Fruit fly (Drosophila melanogaster) Kc167 (cell line): ENCODE results near the gene CG9288.

Experiments used
- Myc ChIP-seq: fragments of >200 bp; optimal IDR thresholded peaks from 2 replicates; lab custom pipeline; 2017; ENCODE audit warnings: missing external identifiers
- Sin3A ChIP-seq: fragments of >200 bp; optimal IDR thresholded peaks from 2 replicates; lab custom pipeline; 2018; ENCODE audit warnings: missing external identifiers
- h ChIP-seq: fragments of >200 bp; optimal IDR thresholded peaks from 3 replicates; lab custom pipeline; 2018; ENCODE audit warnings: missing external identifiers
- insv ChIP-seq: fragments of >200 bp; optimal IDR thresholded peaks from 3 replicates; lab custom pipeline; 2018; ENCODE audit warnings: missing external identifiers
- psq ChIP-seq: fragments of >200 bp; optimal IDR thresholded peaks from 2 replicates; lab custom pipeline; 2017; ENCODE audit warnings: missing external identifiers
- ttk ChIP-seq: sonication (Bioruptor generic); optimal IDR thresholded peaks from 2 replicates; lab custom pipeline; 2017; ENCODE audit warnings: missing external identifiers

Gene CG9288

DNA sequence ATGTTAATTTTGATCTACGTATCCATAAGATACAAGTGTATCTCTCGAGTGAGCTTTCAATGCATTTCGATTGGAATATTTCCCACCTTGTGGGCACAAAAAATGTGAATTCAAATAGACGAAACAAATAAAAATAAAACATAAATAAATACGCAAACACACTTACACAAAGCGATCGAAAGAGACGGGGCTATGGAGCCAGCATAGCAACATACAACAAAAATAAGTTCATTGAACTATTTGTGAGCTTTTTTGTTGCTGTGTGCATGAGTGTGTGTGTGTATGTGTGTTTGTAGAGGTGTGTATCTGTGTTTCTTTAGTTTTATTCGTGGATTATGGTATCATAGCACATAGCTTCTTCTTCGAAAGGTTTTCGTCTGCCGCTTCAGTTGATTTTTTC is 41.1 kb downstream of the CG9288 start:
- TF ChIP-seq insv (lab: Kevin White, UChicago) (no peak), Sin3A (lab: Kevin White, UChicago) (no peak), psq (lab: Kevin White, UChicago) (no peak), ttk (no peak), h (lab: Kevin White, UChicago) (no peak), Myc (no peak)

DNA sequence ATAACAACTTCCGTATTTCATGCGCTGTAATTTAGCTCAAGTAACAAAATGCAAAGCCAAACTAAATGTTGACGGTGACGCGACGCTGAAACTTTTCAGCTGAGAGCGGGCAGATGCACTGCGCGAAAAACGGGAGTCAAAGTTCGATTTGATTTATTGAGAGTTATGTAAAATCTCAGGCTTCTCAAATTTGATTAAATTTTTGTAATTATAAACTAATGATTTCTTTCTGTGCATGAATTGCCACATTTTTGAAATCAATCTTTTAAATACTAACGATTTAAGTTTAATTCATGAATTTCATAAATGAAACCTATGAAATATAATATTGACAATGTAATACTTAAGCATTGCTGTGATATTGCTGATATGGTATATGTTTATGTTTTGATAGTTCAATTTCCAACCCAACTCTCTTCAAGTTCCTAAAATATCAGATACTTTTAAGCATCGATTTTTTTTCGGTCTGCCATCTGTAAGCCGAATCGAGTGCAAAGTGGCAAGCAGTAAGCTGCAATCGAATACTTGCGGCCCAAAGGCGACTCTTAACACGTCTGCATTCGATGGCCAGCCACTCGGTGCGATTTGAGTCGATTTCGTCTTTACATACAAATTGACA is 43.3 kb downstream of the CG9288 start:
- no peak for TF ChIP-seq psq (lab: Kevin White, UChicago)
- TF ChIP-seq Sin3A (lab: Kevin White, UChicago): no peak
- TF ChIP-seq ttk: no peak
- TF ChIP-seq Myc: no peak
- no peak for TF ChIP-seq insv (lab: Kevin White, UChicago)
- no peak for TF ChIP-seq h (lab: Kevin White, UChicago)

DNA sequence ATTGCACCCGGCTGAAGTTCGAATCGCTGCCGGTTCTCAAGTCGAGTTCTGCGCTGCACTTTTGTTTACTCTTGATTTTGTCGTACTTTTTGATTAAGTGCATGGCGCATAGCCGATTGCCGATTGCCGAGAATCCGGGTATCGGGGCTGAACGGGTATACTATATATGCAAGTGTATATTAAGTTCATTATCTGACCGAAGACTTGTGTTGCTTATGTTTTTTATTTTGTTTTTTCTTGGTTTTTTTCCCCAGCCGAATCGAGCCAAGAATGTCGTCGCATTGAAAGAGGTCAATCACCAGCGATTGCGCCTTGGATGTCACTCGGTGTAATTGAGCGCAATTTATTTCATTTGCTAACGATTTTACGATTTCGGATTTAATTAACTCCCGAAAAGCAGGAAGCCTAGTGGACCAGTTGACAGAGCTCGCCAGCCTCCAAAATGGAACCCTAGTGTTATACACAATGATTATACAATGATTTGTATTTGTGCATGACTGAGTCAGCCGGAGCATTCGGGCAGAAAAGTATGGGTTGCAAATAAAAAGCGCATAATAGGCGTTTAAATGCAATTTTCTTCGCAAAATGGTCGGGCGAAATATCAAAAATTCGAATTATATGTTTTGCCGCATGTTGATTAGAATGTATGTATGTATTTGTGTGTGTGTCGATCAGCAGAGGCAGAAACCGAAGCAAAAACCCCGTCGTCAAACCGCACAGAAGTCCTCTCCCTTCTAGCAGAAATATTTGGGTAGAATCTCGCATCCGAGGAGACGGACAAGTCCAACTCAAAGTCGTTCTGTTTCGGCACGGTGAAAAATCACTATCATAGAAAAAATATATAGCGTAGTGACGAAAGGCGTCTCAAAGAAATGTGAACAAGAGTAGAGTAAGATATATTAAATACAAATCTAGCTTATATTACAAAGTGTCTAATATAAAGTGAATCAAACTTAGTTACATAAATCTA is 48.8 kb downstream of the CG9288 start, which contains the start of gene Mst87F:
Gene Mst87F, minus strand, starts transcription at position 56 of the 970 bp plus-strand sequence.
- TF ChIP-seq Myc: no peak
- TF ChIP-seq psq (lab: Kevin White, UChicago): no peak
- no peak for TF ChIP-seq insv (lab: Kevin White, UChicago)
- no peak for TF ChIP-seq h (lab: Kevin White, UChicago)
- no peak for TF ChIP-seq ttk
- no peak for TF ChIP-seq Sin3A (lab: Kevin White, UChicago)
